Worm (Caenorhabditis elegans): ENCODE data around the gene sec-10.

sec-10 gene

ce11 chrIV:7764319-7764718, 18.0 kb downstream of the sec-10 start:
- TF ChIP-seq W03F9.2 (tag; optimal IDR thresholded peaks at IDR 0.05) (peak; percentile 37), dao-5 (tag; optimal IDR thresholded peaks at IDR 0.05) (no peak), him-1 (tag; optimal IDR thresholded peaks at IDR 0.05) (no peak)

- TF ChIP-seq him-1 (tag; optimal IDR thresholded peaks at IDR 0.05) = no peak
- TF ChIP-seq W03F9.2 (tag; optimal IDR thresholded peaks at IDR 0.05) = no peak
- TF ChIP-seq dao-5 (tag; optimal IDR thresholded peaks at IDR 0.05) = no peak
These were observed 18.6 kb downstream of the sec-10 start, which contains the start of the genes C46A5.6 and C46A5.1 for ce11 chrIV:7763748-7764147. Gene C46A5.6 (minus strand): TSS chrIV:7763848. Gene C46A5.1 (plus strand): TSS chrIV:7763931.

- TF ChIP-seq him-1 (tag; optimal IDR thresholded peaks at IDR 0.05) = no peak
- no peak for TF ChIP-seq W03F9.2 (tag; optimal IDR thresholded peaks at IDR 0.05)
- no peak for TF ChIP-seq dao-5 (tag; optimal IDR thresholded peaks at IDR 0.05)
These were observed 22.2 kb downstream of the sec-10 start, which contains the start of gene del-7 for ce11 chrIV:7760117-7760516. Gene del-7 (plus strand): TSS chrIV:7760417.

- TF ChIP-seq him-1 (tag; optimal IDR thresholded peaks at IDR 0.05) (no peak), W03F9.2 (tag; optimal IDR thresholded peaks at IDR 0.05) (no peak), dao-5 (tag; optimal IDR thresholded peaks at IDR 0.05) (no peak)
These were observed 22.8 kb downstream of the sec-10 start, which contains the start of gene dsb-3 for ce11 chrIV:7759527-7759926. Gene dsb-3 (minus strand): TSS chrIV:7759627.

DNA sequence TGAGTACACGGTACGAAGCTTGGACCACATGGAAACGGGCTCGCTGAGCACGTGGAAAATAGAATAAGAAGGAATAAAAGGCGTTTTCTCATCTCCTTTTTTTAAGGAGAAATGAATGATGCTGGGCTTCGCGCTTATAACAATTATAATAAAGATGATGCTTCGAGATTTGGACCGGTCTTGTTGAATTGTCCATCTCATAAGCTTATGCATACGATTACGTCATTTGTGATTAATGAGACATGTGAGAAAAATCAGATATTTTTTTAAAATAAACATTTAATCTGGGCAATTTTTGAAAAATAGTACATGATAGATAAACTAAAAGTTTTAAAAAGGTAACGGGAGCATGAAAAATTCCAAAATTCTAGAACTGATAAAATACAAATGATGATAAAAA, 25.1 kb downstream of the sec-10 start, which contains the start of gene C46A5.4:
Gene C46A5.4 (minus strand): TSS at position 101 of the 400 bp plus-strand sequence.
- TF ChIP-seq dao-5 (tag; optimal IDR thresholded peaks at IDR 0.05) (no peak), W03F9.2 (tag; optimal IDR thresholded peaks at IDR 0.05) (no peak), him-1 (tag; optimal IDR thresholded peaks at IDR 0.05) (no peak)

DNA sequence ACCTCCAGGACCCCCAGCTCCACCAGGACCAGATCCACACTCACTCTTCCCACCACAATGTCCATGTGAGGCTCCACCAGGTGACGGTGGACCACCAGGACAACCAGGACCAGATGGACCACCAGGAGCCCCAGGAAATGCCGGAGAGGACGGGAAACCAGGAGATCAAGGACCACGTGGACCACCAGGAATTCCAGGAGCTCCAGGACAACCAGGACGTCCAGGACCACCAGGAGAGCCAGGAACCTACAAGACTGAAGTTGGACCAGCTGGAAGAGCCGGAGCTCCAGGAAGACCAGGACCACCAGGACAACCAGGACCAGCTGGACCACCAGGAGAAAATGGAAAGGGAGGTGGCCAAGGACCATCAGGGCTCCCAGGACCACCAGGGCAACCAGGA, 28.2 kb downstream of the sec-10 start:
- TF ChIP-seq dao-5 (tag; optimal IDR thresholded peaks at IDR 0.05) (no peak), him-1 (tag; optimal IDR thresholded peaks at IDR 0.05) (no peak), W03F9.2 (tag; optimal IDR thresholded peaks at IDR 0.05) (no peak)

DNA sequence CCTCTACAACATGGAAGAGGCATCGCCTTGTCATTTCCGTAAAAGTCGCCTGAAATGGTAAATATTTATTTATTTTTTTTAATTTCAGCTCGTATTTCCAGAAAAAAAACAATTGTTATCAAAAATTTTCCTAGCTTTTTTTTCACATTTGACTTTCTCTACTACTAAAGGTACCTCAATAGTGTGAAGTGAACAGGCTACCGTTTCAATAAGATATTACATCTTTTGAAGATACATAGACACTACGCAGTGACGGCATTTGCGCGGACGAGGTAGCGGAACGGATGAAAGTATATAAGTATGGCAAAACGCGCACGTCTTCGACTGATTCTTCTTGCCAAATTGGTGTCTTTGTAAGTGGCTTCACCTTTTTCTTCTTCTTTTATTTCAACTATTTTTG, 29.2 kb downstream of the sec-10 start, which contains the start of gene col-14:
Gene col-14 (plus strand): TSS at position 301 of the 400 bp plus-strand sequence.
- TF ChIP-seq W03F9.2 (tag; optimal IDR thresholded peaks at IDR 0.05) = no peak
- TF ChIP-seq him-1 (tag; optimal IDR thresholded peaks at IDR 0.05) = no peak
- TF ChIP-seq dao-5 (tag; optimal IDR thresholded peaks at IDR 0.05) = no peak

DNA sequence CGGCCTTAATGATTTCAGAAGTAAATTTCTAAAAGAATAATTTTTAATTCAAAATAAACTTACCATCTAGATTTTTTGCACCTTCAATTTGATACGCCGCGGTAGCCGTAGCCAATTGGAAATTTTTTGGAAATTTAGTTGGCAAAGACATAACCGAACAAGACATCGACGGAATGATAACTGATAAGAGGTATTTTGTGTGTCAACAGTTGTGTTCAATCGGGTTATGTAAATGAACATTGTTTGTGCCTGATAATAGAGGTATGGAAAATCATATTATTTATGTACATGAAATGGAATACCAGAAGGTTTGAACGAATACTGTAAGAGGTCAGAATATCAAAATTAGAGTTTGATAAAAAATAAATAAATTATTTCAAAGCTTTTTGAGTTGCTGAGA, 34.5 kb downstream of the sec-10 start, which contains the start of gene klo-1:
Gene klo-1 (minus strand): TSS at position 388 of the 400 bp plus-strand sequence.
- TF ChIP-seq dao-5 (tag; optimal IDR thresholded peaks at IDR 0.05) = no peak
- TF ChIP-seq him-1 (tag; optimal IDR thresholded peaks at IDR 0.05) = no peak
- no peak for TF ChIP-seq W03F9.2 (tag; optimal IDR thresholded peaks at IDR 0.05)

DNA sequence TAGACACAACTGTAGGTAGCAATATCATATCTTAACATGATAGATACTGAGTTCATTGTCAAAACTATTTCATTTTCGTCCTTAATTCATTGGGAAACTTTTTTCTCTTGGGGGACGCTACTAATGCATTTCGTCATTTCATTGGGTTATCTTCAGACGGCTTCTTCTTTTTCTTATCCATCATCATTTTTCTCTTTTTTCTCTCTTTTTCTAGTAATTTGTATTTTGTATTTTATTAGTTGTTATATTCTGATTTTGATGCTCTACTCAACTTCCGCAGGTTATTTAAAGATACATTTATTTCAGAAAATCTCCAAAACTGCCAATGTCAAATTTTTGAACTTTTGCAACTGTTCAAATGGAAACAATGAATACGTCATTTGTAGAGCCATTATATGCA, 38.8 kb downstream of the sec-10 start, which contains the start of gene npr-35:
Gene npr-35 (plus strand): TSS at position 301 of the 400 bp plus-strand sequence.
- TF ChIP-seq him-1 (tag; optimal IDR thresholded peaks at IDR 0.05) (no peak), dao-5 (tag; optimal IDR thresholded peaks at IDR 0.05) (no peak), W03F9.2 (tag; optimal IDR thresholded peaks at IDR 0.05) (no peak)

- TF ChIP-seq dao-5 (tag; optimal IDR thresholded peaks at IDR 0.05) (no peak), him-1 (tag; optimal IDR thresholded peaks at IDR 0.05) (no peak), W03F9.2 (tag; optimal IDR thresholded peaks at IDR 0.05) (no peak)
These were observed 45.7 kb downstream of the sec-10 start for ce11 chrIV:7736616-7737015.

- TF ChIP-seq dao-5 (tag; optimal IDR thresholded peaks at IDR 0.05) = no peak
- TF ChIP-seq W03F9.2 (tag; optimal IDR thresholded peaks at IDR 0.05) = no peak
- no peak for TF ChIP-seq him-1 (tag; optimal IDR thresholded peaks at IDR 0.05)
These were observed 47.7 kb downstream of the sec-10 start, which contains the start of gene clx-1 for ce11 chrIV:7734619-7735018. Gene clx-1 (plus strand): TSS chrIV:7734648.

ce11 chrIV:7734173-7734572, 48.1 kb downstream of the sec-10 start:
- TF ChIP-seq him-1 (tag; optimal IDR thresholded peaks at IDR 0.05) = no peak
- no peak for TF ChIP-seq dao-5 (tag; optimal IDR thresholded peaks at IDR 0.05)
- TF ChIP-seq W03F9.2 (tag; optimal IDR thresholded peaks at IDR 0.05) = no peak

DNA sequence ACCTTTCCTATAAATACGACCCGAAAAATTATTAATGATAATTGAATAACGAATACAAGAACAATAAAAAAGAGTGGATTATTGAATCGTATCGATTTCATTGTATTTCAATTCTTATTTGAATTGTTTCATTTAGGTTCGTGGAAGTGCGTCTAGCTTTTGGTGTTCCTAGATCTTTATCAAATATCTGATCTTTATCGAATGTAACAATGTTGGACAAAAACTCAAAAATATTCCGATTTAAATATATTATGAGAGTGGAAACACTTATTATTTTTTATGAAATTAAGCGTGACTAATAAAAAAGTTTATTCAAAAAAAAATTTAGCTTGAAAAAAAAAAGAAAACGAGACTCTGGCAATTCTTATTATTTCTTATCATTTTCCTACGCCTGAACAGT, 50.3 kb downstream of the sec-10 start, which contains the start of the genes C50F7.9 and C50F7.3:
Gene C50F7.9 (minus strand): TSS at position 101 of the 400 bp plus-strand sequence.
Gene C50F7.3 (plus strand): TSS at position 370 of the 400 bp plus-strand sequence.
- TF ChIP-seq him-1 (tag; optimal IDR thresholded peaks at IDR 0.05) = no peak
- no peak for TF ChIP-seq dao-5 (tag; optimal IDR thresholded peaks at IDR 0.05)
- no peak for TF ChIP-seq W03F9.2 (tag; optimal IDR thresholded peaks at IDR 0.05)

All from whole organism, L4/young adult.